Worm (Caenorhabditis elegans): ENCODE results near the gene F14H3.14.

- no peak for TF ChIP-seq snpc-4 (tag; optimal IDR thresholded peaks at IDR 0.05)
- TF ChIP-seq ceh-82 (tag; optimal IDR thresholded peaks at IDR 0.05), result no peak
- no peak for TF ChIP-seq nhr-11 (tag; optimal IDR thresholded peaks at IDR 0.05)
- no peak for TF ChIP-seq ztf-4 (tag; optimal IDR thresholded peaks at IDR 0.05)
- TF ChIP-seq nhr-237 (tag; optimal IDR thresholded peaks at IDR 0.05), result no peak
- TF ChIP-seq nhr-12 (tag; optimal IDR thresholded peaks at IDR 0.05), result no peak
- TF ChIP-seq lin-11 (tag; optimal IDR thresholded peaks at IDR 0.05), result no peak
- no peak for TF ChIP-seq unc-62 (GFP tag; optimal IDR thresholded peaks at IDR 0.05)
- no peak for TF ChIP-seq ama-1 (optimal IDR thresholded peaks at IDR 0.05)
- no peak for TF ChIP-seq fos-1 (tag; optimal IDR thresholded peaks at IDR 0.05)
These were observed 7.7 kb downstream of the F14H3.14 start, which contains the start of gene F14H3.4 for ce11 chrV:16055031-16055430.
